Fruit fly (Drosophila melanogaster) Kc167 (cell line): ENCODE results near the gene CG4287.

Experiments
- Myc ChIP-seq: fragments of >200 bp; optimal IDR thresholded peaks from 2 replicates; lab custom pipeline; 2017; ENCODE audit warnings: missing external identifiers
- Sin3A ChIP-seq: fragments of >200 bp; optimal IDR thresholded peaks from 2 replicates; lab custom pipeline; 2018; ENCODE audit warnings: missing external identifiers
- h ChIP-seq: fragments of >200 bp; optimal IDR thresholded peaks from 3 replicates; lab custom pipeline; 2018; ENCODE audit warnings: missing external identifiers
- insv ChIP-seq: fragments of >200 bp; optimal IDR thresholded peaks from 3 replicates; lab custom pipeline; 2018; ENCODE audit warnings: missing external identifiers
- psq ChIP-seq: fragments of >200 bp; optimal IDR thresholded peaks from 2 replicates; lab custom pipeline; 2017; ENCODE audit warnings: missing external identifiers
- ttk ChIP-seq: sonication (Bioruptor generic); optimal IDR thresholded peaks from 2 replicates; lab custom pipeline; 2017; ENCODE audit warnings: missing external identifiers

The CG4287 gene

dm6 chr3R:15963690-15964281 is at the start of gene CG4287, which contains the start of gene CG5516:
CG4287 (minus strand) TSS chr3R:15963867.
CG5516 (plus strand) TSS chr3R:15963884.
- TF ChIP-seq psq, result no peak
- no peak for TF ChIP-seq Sin3A (lab: Kevin White, UChicago)

DNA sequence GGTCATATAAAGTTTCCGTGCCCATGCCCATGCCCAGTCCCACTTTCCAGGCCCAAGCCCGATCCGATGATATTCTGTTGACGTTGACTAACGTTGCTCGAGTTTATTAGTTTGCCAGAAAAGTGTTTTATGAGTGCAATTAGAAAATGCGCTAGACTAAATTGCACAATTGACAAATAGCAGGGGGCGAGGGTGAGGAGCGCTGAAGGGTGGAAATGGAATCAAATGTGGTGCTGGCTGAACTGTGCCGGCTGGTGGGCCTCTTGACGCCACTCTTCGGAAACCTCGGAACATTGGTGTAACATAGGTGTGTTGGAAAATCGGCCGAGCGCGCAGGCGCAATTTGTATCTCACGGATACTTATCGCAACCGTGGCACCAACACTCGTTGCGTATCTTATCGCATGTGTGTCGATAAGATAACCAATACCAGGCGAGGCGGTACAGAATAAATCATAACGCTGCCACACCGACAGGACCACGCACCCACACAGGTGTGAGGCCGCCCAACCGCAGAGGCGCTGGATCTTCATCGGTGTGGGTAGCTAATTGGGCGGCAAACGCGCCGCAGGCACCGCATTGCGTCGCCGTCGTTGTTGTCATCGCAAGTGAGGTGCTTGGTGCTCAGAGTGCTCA is 48.1 kb upstream of the CG4287 start:
- no peak for TF ChIP-seq insv (lab: Kevin White, UChicago)
- no peak for TF ChIP-seq Sin3A (lab: Kevin White, UChicago)
- no peak for TF ChIP-seq psq
- no peak for TF ChIP-seq ttk
- TF ChIP-seq Myc (lab: Kevin White, UChicago), result no peak
- no peak for TF ChIP-seq h (lab: Kevin White, UChicago)

dm6 chr3R:16010009-16010505 is 46.4 kb upstream of the CG4287 start:
- no peak for TF ChIP-seq Sin3A (lab: Kevin White, UChicago)
- TF ChIP-seq ttk, result no peak
- no peak for TF ChIP-seq h (lab: Kevin White, UChicago)
- TF ChIP-seq insv (lab: Kevin White, UChicago), result no peak
- no peak for TF ChIP-seq psq
- TF ChIP-seq Myc (lab: Kevin White, UChicago), result no peak

DNA sequence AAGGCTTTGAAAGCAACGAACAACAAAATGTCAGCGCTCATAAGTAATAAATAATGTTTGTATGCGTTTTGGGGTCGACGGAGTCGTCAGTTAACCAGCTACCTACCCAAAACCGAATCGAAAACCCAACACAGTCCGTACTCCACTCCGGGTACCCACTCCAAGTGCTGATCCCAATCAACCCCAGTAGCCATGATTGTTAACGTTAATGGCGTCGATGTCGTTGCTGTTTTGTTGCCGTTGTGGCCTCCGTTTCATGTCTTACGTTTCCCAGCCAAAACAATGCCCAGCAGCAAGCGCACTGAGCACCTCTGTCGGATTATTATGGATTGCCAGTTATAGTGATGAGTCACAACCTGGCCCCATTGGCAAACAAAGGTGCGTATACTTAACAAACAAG is 45.4 kb upstream of the CG4287 start, which contains the start of gene GATAe:
Gene GATAe (plus strand): TSS at position 76 of the 400 bp plus-strand sequence.
- TF ChIP-seq Myc (lab: Kevin White, UChicago) (no peak), ttk (no peak), insv (lab: Kevin White, UChicago) (no peak), psq (no peak), h (lab: Kevin White, UChicago) (no peak), Sin3A (lab: Kevin White, UChicago) (no peak)

DNA sequence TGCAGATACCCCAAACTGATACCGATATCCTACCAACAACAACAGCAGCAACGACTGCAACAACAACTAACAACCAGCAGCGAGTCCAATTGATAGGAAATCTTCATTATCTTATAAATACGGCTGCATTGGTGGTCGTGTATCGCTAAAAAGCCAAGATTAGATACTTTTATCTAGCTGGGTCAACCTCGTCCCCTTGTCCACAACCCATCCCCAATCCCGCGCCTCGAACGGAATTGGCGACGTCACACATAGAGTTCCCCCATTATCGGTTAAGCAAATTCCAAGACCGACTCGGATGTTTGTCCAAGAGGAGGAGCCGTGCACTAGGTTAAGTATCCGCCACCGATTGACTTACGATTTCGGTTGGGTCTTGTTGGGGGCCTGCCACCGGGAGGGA is 44.6 kb upstream of the CG4287 start:
- TF ChIP-seq insv (lab: Kevin White, UChicago), result no peak
- no peak for TF ChIP-seq ttk

dm6 chr3R:16006806-16007556 is 43.3 kb upstream of the CG4287 start:
- TF ChIP-seq psq (no peak), ttk (no peak), insv (lab: Kevin White, UChicago) (no peak), Sin3A (lab: Kevin White, UChicago) (no peak), h (lab: Kevin White, UChicago) (no peak)

dm6 chr3R:16005943-16006342 is 42.3 kb upstream of the CG4287 start:
- no peak for TF ChIP-seq psq
- TF ChIP-seq ttk, result no peak
- TF ChIP-seq Myc (lab: Kevin White, UChicago), result no peak
- TF ChIP-seq insv (lab: Kevin White, UChicago), result no peak
- no peak for TF ChIP-seq h (lab: Kevin White, UChicago)
- TF ChIP-seq Sin3A (lab: Kevin White, UChicago), result no peak

DNA sequence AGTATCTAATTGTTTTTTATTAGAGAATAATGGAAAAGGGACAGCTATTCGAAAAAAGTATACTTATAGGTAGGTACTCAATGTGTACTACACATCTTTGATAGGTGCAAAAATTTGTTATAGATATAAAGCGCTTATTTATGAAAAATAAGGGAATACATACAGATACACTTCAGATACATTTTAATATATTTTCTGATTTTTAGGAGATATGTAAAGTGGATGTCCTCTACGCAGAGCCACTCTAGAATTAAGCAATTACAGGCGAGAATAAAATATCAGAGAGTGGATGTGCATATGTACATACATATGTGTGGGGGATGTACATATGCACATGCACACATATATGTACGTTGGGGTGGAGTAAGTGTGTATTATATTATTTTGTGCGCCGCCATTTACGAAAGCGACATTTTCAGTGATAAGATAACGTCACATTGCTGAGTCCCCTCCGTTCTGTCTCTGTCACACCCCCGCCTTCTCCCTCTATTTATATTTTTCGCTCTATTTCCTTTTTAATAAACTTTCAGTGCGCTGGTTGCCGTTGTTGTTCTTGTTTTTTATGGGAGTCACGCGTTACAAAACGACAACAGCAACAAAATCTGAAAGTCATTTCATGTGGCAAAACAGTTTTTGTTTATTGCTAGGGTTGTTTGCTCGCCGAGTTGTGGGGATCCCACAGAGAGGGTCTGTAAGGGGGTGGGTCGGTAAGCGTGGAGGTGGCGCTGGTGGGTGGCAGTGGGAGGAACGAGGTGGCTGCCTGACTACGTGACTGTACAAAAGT is 41.2 kb upstream of the CG4287 start:
- TF ChIP-seq h (lab: Kevin White, UChicago) (no peak), insv (lab: Kevin White, UChicago) (no peak), psq (no peak), Sin3A (lab: Kevin White, UChicago) (no peak), ttk (no peak), Myc (lab: Kevin White, UChicago) (no peak)

- TF ChIP-seq Myc (lab: Kevin White, UChicago) (no peak), psq (no peak), h (lab: Kevin White, UChicago) (no peak), Sin3A (lab: Kevin White, UChicago) (no peak), insv (lab: Kevin White, UChicago) (no peak), ttk (no peak)
Observed at dm6 chr3R:16004015-16004414, 40.3 kb upstream of the CG4287 start.

- no peak for TF ChIP-seq h (lab: Kevin White, UChicago)
- TF ChIP-seq Myc (lab: Kevin White, UChicago), result no peak
- TF ChIP-seq Sin3A (lab: Kevin White, UChicago), result no peak
- no peak for TF ChIP-seq insv (lab: Kevin White, UChicago)
- no peak for TF ChIP-seq ttk
- TF ChIP-seq psq, result no peak
Observed at dm6 chr3R:15998972-15999721, 35.5 kb upstream of the CG4287 start.

dm6 chr3R:15994573-15994869 is 30.9 kb upstream of the CG4287 start:
- TF ChIP-seq Sin3A (lab: Kevin White, UChicago), result no peak
